Fruit fly (Drosophila melanogaster) whole organism, embryonic: ENCODE data around the gene Spt7.

Experiments
- Atf6 ChIP-seq: fragments of 200-800 bp; sonication (Bioruptor generic); IDR thresholded peaks from 2 replicates; pipeline ENCODE4 v1.3.6; 2022; ENCODE audit warnings: missing biosample characterization, missing genetic modification characterization
- CG10274 ChIP-seq: fragments of 200-800 bp; sonication (Bioruptor generic); optimal IDR thresholded peaks from 3 replicates; lab custom pipeline; 2017; ENCODE audit warnings: missing biosample characterization, mild to moderate bottlenecking, missing genetic modification characterization
- CG10543 ChIP-seq: fragments of 200-800 bp; sonication (Bioruptor generic); optimal IDR thresholded peaks from 3 replicates; lab custom pipeline; 2017; ENCODE audit warnings: missing biosample characterization, mild to moderate bottlenecking, missing genetic modification characterization, moderate library complexity
- CG11247 ChIP-seq: fragments of 200-800 bp; sonication (Bioruptor generic); IDR thresholded peaks from 2 replicates; pipeline ENCODE4 v1.3.6; 2022; ENCODE audit warnings: missing biosample characterization, missing genetic modification characterization
- CG12299 ChIP-seq: fragments of 200-800 bp; sonication (Bioruptor generic); optimal IDR thresholded peaks from 2 replicates; lab custom pipeline; 2018; ENCODE audit warnings: missing biosample characterization, mild to moderate bottlenecking, missing genetic modification characterization
- CG12391 ChIP-seq: fragments of 200-800 bp; sonication (Bioruptor generic); optimal IDR thresholded peaks from 3 replicates; lab custom pipeline; 2018; ENCODE audit warnings: missing biosample characterization, mild to moderate bottlenecking, missing genetic modification characterization, moderate library complexity
- CG12769 ChIP-seq: fragments of 200-800 bp; sonication (Bioruptor generic); optimal IDR thresholded peaks from 2 replicates; lab custom pipeline; 2019; ENCODE audit warnings: missing biosample characterization, mild to moderate bottlenecking, missing genetic modification characterization, moderate library complexity
- CG13894 ChIP-seq: fragments of 200-800 bp; sonication (Bioruptor generic); optimal IDR thresholded peaks from 3 replicates; lab custom pipeline; 2018; ENCODE audit warnings: missing biosample characterization, mild to moderate bottlenecking, missing genetic modification characterization, moderate library complexity
- CG15479 ChIP-seq: fragments of 200-800 bp; sonication (Bioruptor generic); optimal IDR thresholded peaks from 3 replicates; lab custom pipeline; 2019; ENCODE audit warnings: missing biosample characterization, mild to moderate bottlenecking, missing genetic modification characterization, moderate library complexity
- CG1603 ChIP-seq: fragments of 200-800 bp; sonication (Bioruptor generic); optimal IDR thresholded peaks from 2 replicates; lab custom pipeline; 2019; ENCODE audit warnings: missing biosample characterization, mild to moderate bottlenecking, missing genetic modification characterization, moderate library complexity
- CG17328 ChIP-seq: fragments of 200-800 bp; sonication (Bioruptor generic); IDR thresholded peaks from 2 replicates; pipeline ENCODE4 v1.3.6; 2022; ENCODE audit warnings: missing biosample characterization, missing genetic modification characterization
- CG2875 ChIP-seq: fragments of 200-800 bp; sonication (Bioruptor generic); optimal IDR thresholded peaks from 2 replicates; lab custom pipeline; 2017; ENCODE audit warnings: missing biosample characterization, mild to moderate bottlenecking, missing genetic modification characterization, missing genetic modification reagents
- CG3726 ChIP-seq: fragments of 200-800 bp; sonication (Bioruptor generic); IDR thresholded peaks from 3 replicates; pipeline ENCODE4, ENCODE4 v1.3.6; 2022; ENCODE audit warnings: missing biosample characterization, missing genetic modification characterization
- CG3995 ChIP-seq: fragments of 200-800 bp; sonication (Bioruptor generic); optimal IDR thresholded peaks from 3 replicates; lab custom pipeline; 2016; ENCODE audit warnings: missing biosample characterization, missing genetic modification characterization
- CG6689 ChIP-seq: fragments of 200-800 bp; sonication (Bioruptor generic); IDR thresholded peaks from 2 replicates; pipeline ENCODE4 v1.3.6; 2022; ENCODE audit warnings: missing biosample characterization, missing genetic modification characterization
- CG7556 ChIP-seq: fragments of 200-800 bp; sonication (Bioruptor generic); optimal IDR thresholded peaks from 2 replicates; lab custom pipeline; 2017; ENCODE audit warnings: missing biosample characterization, mild to moderate bottlenecking, missing genetic modification characterization
- CG7745 ChIP-seq: fragments of 200-800 bp; sonication (Bioruptor generic); optimal IDR thresholded peaks from 2 replicates; lab custom pipeline; 2018; ENCODE audit warnings: missing biosample characterization, mild to moderate bottlenecking, missing genetic modification characterization, moderate library complexity
- CG8290 ChIP-seq, 3 experiments: fragments of 200-800 bp; sonication (Bioruptor generic); optimal IDR thresholded peaks; 2 replicates each; lab custom pipeline; 2016 to 2019; ENCODE audit warnings: missing biosample characterization in 3 of 3, missing genetic modification characterization in 3 of 3, mild to moderate bottlenecking in 2 of 3, moderate library complexity in 1 of 3
- CkIIα-i1 ChIP-seq: fragments of 200-800 bp; sonication (Bioruptor generic); IDR thresholded peaks from 2 replicates; pipeline ENCODE4 v1.3.6; 2022; ENCODE audit warnings: missing biosample characterization, missing genetic modification characterization
- E2f2 ChIP-seq: fragments of 200-800 bp; sonication (Bioruptor generic); IDR thresholded peaks from 2 replicates; pipeline ENCODE4 v1.3.6; 2022; ENCODE audit warnings: missing biosample characterization, missing genetic modification characterization
- GATAe ChIP-seq: fragments of 200-800 bp; sonication (Bioruptor generic); conservative IDR thresholded peaks from 2 replicates; pipeline ENCODE4 v1.3.6; 2022; ENCODE audit warnings: missing biosample characterization, missing genetic modification characterization
- HLH4C ChIP-seq: fragments of 200-800 bp; sonication (Bioruptor generic); IDR thresholded peaks from 3 replicates; pipeline ENCODE4 v1.3.6; 2022; ENCODE audit warnings: missing biosample characterization, missing genetic modification characterization; ENCODE audit not compliant: partially characterized antibody
- Hand ChIP-seq: fragments of 200-800 bp; sonication (Bioruptor generic); optimal IDR thresholded peaks from 2 replicates; lab custom pipeline; 2017; ENCODE audit warnings: mild to moderate bottlenecking, missing biosample characterization, missing genetic modification reagents, missing genetic modification characterization
- HmgD ChIP-seq: fragments of 200-800 bp; sonication (Bioruptor generic); optimal IDR thresholded peaks from 3 replicates; lab custom pipeline; 2016; ENCODE audit warnings: missing biosample characterization, missing genetic modification characterization
- HmgZ ChIP-seq: fragments of 200-800 bp; sonication (Bioruptor generic); optimal IDR thresholded peaks from 2 replicates; lab custom pipeline; 2018; ENCODE audit warnings: missing biosample characterization, mild to moderate bottlenecking, missing genetic modification characterization
- PHDP ChIP-seq: fragments of 200-800 bp; sonication (Bioruptor generic); optimal IDR thresholded peaks from 3 replicates; lab custom pipeline; 2018; ENCODE audit warnings: missing biosample characterization, mild to moderate bottlenecking, missing genetic modification characterization, moderate library complexity
- Trl ChIP-seq, 3 experiments: fragments of >200 bp in 2 of 3; fragments of 200-800 bp in 1 of 3; sonication (Bioruptor generic) in 1 of 3; optimal IDR thresholded peaks; 2 replicates in 1 of 3; 3 replicates in 2 of 3; lab custom pipeline; 2016 to 2017; ENCODE audit warnings: missing biosample characterization in 1 of 3, missing genetic modification characterization in 1 of 3
- bbx ChIP-seq: fragments of 200-800 bp; sonication (Bioruptor generic); IDR thresholded peaks from 2 replicates; pipeline ENCODE4 v1.3.6; 2022; ENCODE audit warnings: missing biosample characterization, missing genetic modification characterization; ENCODE audit not compliant: partially characterized antibody
- caup ChIP-seq: fragments of 200-800 bp; sonication (Bioruptor generic); optimal IDR thresholded peaks from 3 replicates; lab custom pipeline; 2017; ENCODE audit warnings: missing biosample characterization, mild to moderate bottlenecking, missing genetic modification characterization, moderate library complexity; ENCODE audit not compliant: severe bottlenecking
- cg ChIP-seq: fragments of 200-800 bp; sonication (Bioruptor generic); optimal IDR thresholded peaks from 3 replicates; lab custom pipeline; 2019; ENCODE audit warnings: missing biosample characterization, mild to moderate bottlenecking, missing genetic modification characterization, moderate library complexity
- dati ChIP-seq: fragments of 200-800 bp; sonication (Bioruptor generic); IDR thresholded peaks from 2 replicates; pipeline ENCODE4 v1.3.6; 2022; ENCODE audit warnings: missing biosample characterization, missing genetic modification characterization
- exex ChIP-seq: fragments of 200-800 bp; sonication (Bioruptor generic); optimal IDR thresholded peaks from 4 replicates; lab custom pipeline; 2018; ENCODE audit warnings: missing biosample characterization, mild to moderate bottlenecking, missing genetic modification characterization, moderate library complexity
- ftz-f1 ChIP-seq: fragments of 200-800 bp; sonication (Bioruptor generic); optimal IDR thresholded peaks from 2 replicates; lab custom pipeline; 2016; ENCODE audit warnings: missing biosample characterization, missing genetic modification characterization
- grn ChIP-seq: fragments of 200-800 bp; sonication (Bioruptor generic); optimal IDR thresholded peaks from 3 replicates; lab custom pipeline; 2017; ENCODE audit warnings: missing biosample characterization, missing genetic modification characterization
- mirr ChIP-seq: fragments of 200-800 bp; sonication (Bioruptor generic); optimal IDR thresholded peaks from 3 replicates; lab custom pipeline; 2018; ENCODE audit warnings: missing biosample characterization, mild to moderate bottlenecking, missing genetic modification characterization
- prd ChIP-seq, 3 experiments: fragments of >200 bp in 2 of 3; fragments of 200-800 bp in 1 of 3; sonication (Bioruptor generic) in 1 of 3; optimal IDR thresholded peaks in 2 of 3; IDR thresholded peaks in 1 of 3; 2 replicates in 2 of 3; 3 replicates in 1 of 3; pipeline versions ENCODE4 v1.3.6 to Lab custom; 2017 to 2022; ENCODE audit warnings: missing biosample characterization in 1 of 3, missing genetic modification characterization in 1 of 3
- pum ChIP-seq: fragments of 200-800 bp; sonication (Bioruptor generic); optimal IDR thresholded peaks from 2 replicates; lab custom pipeline; 2016; ENCODE audit warnings: missing biosample characterization, missing genetic modification characterization
- ranshi ChIP-seq: fragments of 200-800 bp; sonication (Bioruptor generic); IDR thresholded peaks from 2 replicates; pipeline ENCODE4 v1.3.6; 2022; ENCODE audit warnings: missing biosample characterization, missing genetic modification characterization
- sens ChIP-seq: fragments of 200-800 bp; sonication (Bioruptor generic); peaks from one replicate; lab custom pipeline; 2016; ENCODE audit warnings: missing biosample characterization, missing genetic modification characterization
- ssp ChIP-seq: fragments of 200-800 bp; sonication (Bioruptor generic); IDR thresholded peaks from 2 replicates; pipeline ENCODE4 v1.3.6; 2022; ENCODE audit warnings: missing biosample characterization, missing genetic modification characterization
- stc ChIP-seq: fragments of 200-800 bp; sonication (Bioruptor generic); IDR thresholded peaks from 2 replicates; pipeline ENCODE4 v1.3.6; 2022; ENCODE audit warnings: missing biosample characterization, missing genetic modification characterization
- sug ChIP-seq: fragments of 200-800 bp; optimal IDR thresholded peaks from 2 replicates; lab custom pipeline; 2019; ENCODE audit warnings: missing biosample characterization, mild to moderate bottlenecking, missing genetic modification characterization, moderate library complexity
- trem ChIP-seq: fragments of 200-800 bp; optimal IDR thresholded peaks from 3 replicates; lab custom pipeline; 2019; ENCODE audit warnings: missing biosample characterization, mild to moderate bottlenecking, missing genetic modification characterization, moderate library complexity
- tup ChIP-seq: fragments of 200-800 bp; sonication (Bioruptor generic); optimal IDR thresholded peaks from 2 replicates; lab custom pipeline; 2016; ENCODE audit warnings: missing biosample characterization, mild to moderate bottlenecking, missing genetic modification characterization, moderate library complexity
- unc-4 ChIP-seq: fragments of 200-800 bp; sonication (Bioruptor generic); IDR thresholded peaks from 2 replicates; pipeline ENCODE4 v1.3.6; 2022; ENCODE audit warnings: missing biosample characterization, missing genetic modification characterization; ENCODE audit not compliant: partially characterized antibody
- usp ChIP-seq: fragments of >200 bp; optimal IDR thresholded peaks from 2 replicates; lab custom pipeline; 2017; ENCODE audit warnings: missing biosample characterization, missing genetic modification characterization
- vvl ChIP-seq: fragments of 200-800 bp; sonication (Bioruptor generic); IDR thresholded peaks from 2 replicates; pipeline ENCODE4 v1.3.6; 2022; ENCODE audit warnings: missing biosample characterization, missing genetic modification characterization
- zen2 ChIP-seq: fragments of 200-800 bp; sonication (Bioruptor generic); IDR thresholded peaks from 3 replicates; pipeline ENCODE4 v1.3.6; 2022; ENCODE audit warnings: missing biosample characterization, missing genetic modification characterization; ENCODE audit not compliant: partially characterized antibody

The Spt7 gene

DNA sequence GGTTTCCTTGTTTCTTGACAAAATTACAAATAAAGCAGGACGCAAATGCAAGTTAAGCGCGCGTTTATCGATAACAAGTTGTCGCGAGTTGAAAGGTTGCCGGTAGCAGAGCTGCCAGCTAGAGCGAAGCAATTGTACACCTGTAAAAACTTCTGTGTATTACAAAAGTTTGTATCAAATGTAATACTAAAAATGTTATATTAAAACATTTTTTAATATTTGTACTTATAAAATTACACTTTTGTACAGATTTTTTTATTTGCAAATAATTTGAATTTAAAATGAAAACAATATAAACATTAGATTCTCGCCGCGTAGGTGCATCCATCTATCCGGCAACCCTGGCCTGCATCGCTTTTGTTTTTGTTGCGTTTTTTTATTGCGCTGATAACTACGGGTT, 5.6 kb upstream of the Spt7 start, which contains the start of the genes CG8142 and Ucp4A (continued):
- TF ChIP-seq Trl (optimal IDR thresholded peaks at IDR 0.05; lab: Kevin White, UChicago) (no peak), Trl (GFP tag; optimal IDR thresholded peaks at IDR 0.05; lab: Kevin White, UChicago) (peak; percentile 44), CG11247 (GFP tag; lab: Robert Waterston, UW) (peak; percentile 93), trem (tag; lab: Kevin White, UChicago) (peak; percentile 92), zen2 (GFP tag; lab: Robert Waterston, UW) (no peak), ranshi (GFP tag; lab: Robert Waterston, UW) (peak; percentile 96), CG6689 (GFP tag; lab: Robert Waterston, UW) (peak; percentile 98), CG10274 (GFP tag; lab: Kevin White, UChicago) (peak; percentile 60), CG1603 (tag; lab: Kevin White, UChicago) (peak; percentile 47), CG12391 (peak; percentile 93), CG7556 (GFP tag; lab: Kevin White, UChicago) (peak; percentile 87), ssp (GFP tag; lab: Robert Waterston, UW) (peak; percentile 93), CG12769 (tag; lab: Kevin White, UChicago) (no peak), CG17328 (GFP tag; lab: Robert Waterston, UW) (peak; percentile 96), CG12299 (tag; lab: Kevin White, UChicago) (peak; percentile 82), CG8290 (GFP tag; optimal IDR thresholded peaks at IDR 0.05; lab: Kevin White, UChicago) (peak; percentile 69), CG8290 (tag; optimal IDR thresholded peaks at IDR 0.05; lab: Kevin White, UChicago) (peak in 1 of 2 experiments; percentile 5), Hand (GFP tag; lab: Kevin White, UChicago) (peak; percentile 41), CG13894 (tag; lab: Kevin White, UChicago) (peak; percentile 83), CG7745 (no peak), tup (GFP tag; lab: Kevin White, UChicago) (peak; percentile 75), caup (GFP tag; lab: Kevin White, UChicago) (peak; percentile 89), dati (peak; percentile 68), vvl (peak; percentile 97), pum (peak; percentile 66), HLH4C (GFP tag; lab: Robert Waterston, UW) (no peak), HmgD (GFP tag; lab: Kevin White, UChicago) (no peak), E2f2 (GFP tag; lab: Robert Waterston, UW) (peak; percentile 86), usp (GFP tag; lab: Kevin White, UChicago) (no peak), CG3726 (GFP tag; lab: Robert Waterston, UW) (peak; percentile 88)
- TF ChIP-seq, all 482 proteins: peak for 395

DNA sequence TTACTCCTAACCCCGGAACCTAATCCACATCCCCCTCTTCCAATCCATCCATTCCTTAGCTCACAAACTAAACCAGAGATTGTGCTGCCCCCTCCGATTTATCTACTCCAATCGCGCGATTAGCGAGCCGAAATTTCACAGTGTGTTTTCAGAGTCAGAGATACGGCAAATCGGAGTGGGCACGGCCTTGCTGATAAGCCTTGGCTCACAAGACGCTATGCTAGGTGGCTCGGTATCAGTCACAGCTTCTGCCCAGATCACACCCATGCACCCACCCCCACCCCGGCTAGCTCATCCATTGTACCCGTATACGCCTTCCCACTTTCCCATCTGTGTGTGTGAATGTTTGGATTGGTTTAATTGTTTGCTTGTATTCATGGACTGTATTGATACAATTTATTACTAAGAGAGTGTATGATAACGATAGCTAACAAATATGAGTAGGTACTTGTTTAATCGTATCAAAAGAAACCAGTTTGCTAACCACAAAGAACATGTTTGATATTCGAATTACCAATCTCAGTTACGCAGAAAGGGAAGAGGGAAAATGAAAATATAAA, 4.4 kb upstream of the Spt7 start:
- TF ChIP-seq stc (GFP tag; lab: Robert Waterston, UW) (no peak), CG15479 (GFP tag; lab: Kevin White, UChicago) (peak; percentile 55), ftz-f1 (GFP tag; lab: Kevin White, UChicago) (peak; percentile 37), mirr (GFP tag; lab: Kevin White, UChicago) (peak; percentile 31), Atf6 (no peak), CG3995 (GFP tag; lab: Kevin White, UChicago) (peak; percentile 1), CkIIα-i1 (GFP tag; lab: Robert Waterston, UW) (no peak), GATAe (GFP tag; lab: Robert Waterston, UW) (peak; percentile 29; the same call in 1 of the 2 replicates), bbx (GFP tag; lab: Robert Waterston, UW) (no peak), exex (tag; lab: Kevin White, UChicago) (peak; percentile 60), PHDP (tag; lab: Kevin White, UChicago) (peak; percentile 12), prd (optimal IDR thresholded peaks at IDR 0.05; lab: Kevin White, UChicago) (no peak), prd (GFP tag; IDR thresholded peaks at IDR 0.05; lab: Robert Waterston, UW) (no peak), unc-4 (GFP tag; lab: Robert Waterston, UW) (no peak), CG2875 (GFP tag; lab: Kevin White, UChicago) (no peak), grn (peak; percentile 44), CG10543 (GFP tag; lab: Kevin White, UChicago) (peak; percentile 4), CG3726 (GFP tag; lab: Robert Waterston, UW) (no peak), HmgZ (tag; lab: Kevin White, UChicago) (peak; percentile 17), cg (GFP tag; lab: Kevin White, UChicago) (peak; percentile 19), sug (peak; percentile 78), sens (GFP tag; lab: Kevin White, UChicago) (peak; percentile 16)
